Fruit fly (Drosophila melanogaster) whole organism, embryonic: ENCODE data around the gene Sytbeta.

Source experiments
- Atf-2 ChIP-seq: fragments of 200-800 bp; sonication (Bioruptor generic); optimal IDR thresholded peaks from 2 replicates; lab custom pipeline; 2016; ENCODE audit warnings: missing biosample characterization, missing genetic modification characterization
- CG10209 ChIP-seq: fragments of 200-800 bp; sonication (Bioruptor generic); optimal IDR thresholded peaks from 3 replicates; lab custom pipeline; 2017; ENCODE audit warnings: missing biosample characterization, mild to moderate bottlenecking, missing genetic modification characterization, missing genetic modification reagents
- CG10959 ChIP-seq: fragments of 200-800 bp; sonication (Bioruptor generic); IDR thresholded peaks from 2 replicates; pipeline ENCODE4 v1.3.6; 2022; ENCODE audit warnings: missing biosample characterization, missing genetic modification characterization
- CG15479 ChIP-seq: fragments of 200-800 bp; sonication (Bioruptor generic); optimal IDR thresholded peaks from 3 replicates; lab custom pipeline; 2019; ENCODE audit warnings: missing biosample characterization, mild to moderate bottlenecking, missing genetic modification characterization, moderate library complexity
- CG15696 ChIP-seq: fragments of 200-800 bp; sonication (Bioruptor generic); optimal IDR thresholded peaks from 2 replicates; lab custom pipeline; 2019; ENCODE audit warnings: missing biosample characterization, mild to moderate bottlenecking, missing genetic modification characterization, moderate library complexity
- CG17328 ChIP-seq: fragments of 200-800 bp; sonication (Bioruptor generic); IDR thresholded peaks from 2 replicates; pipeline ENCODE4 v1.3.6; 2022; ENCODE audit warnings: missing biosample characterization, missing genetic modification characterization
- CG17361 ChIP-seq: fragments of 200-800 bp; sonication (Bioruptor generic); IDR thresholded peaks from 3 replicates; pipeline ENCODE4 v1.3.6; 2022; ENCODE audit warnings: missing biosample characterization, missing genetic modification characterization
- CG17829 ChIP-seq: fragments of 200-800 bp; optimal IDR thresholded peaks from 2 replicates; lab custom pipeline; 2019; ENCODE audit warnings: missing biosample characterization, mild to moderate bottlenecking, missing genetic modification characterization, moderate library complexity
- CG1832 ChIP-seq: fragments of 200-800 bp; sonication (Bioruptor generic); optimal IDR thresholded peaks from 2 replicates; lab custom pipeline; 2017; ENCODE audit warnings: missing biosample characterization, mild to moderate bottlenecking, missing genetic modification characterization, inconsistent platforms
- CG18764 ChIP-seq: fragments of 200-800 bp; sonication (Bioruptor generic); optimal IDR thresholded peaks from 3 replicates; lab custom pipeline; 2016; ENCODE audit warnings: missing biosample characterization, missing genetic modification characterization
- CG2202 ChIP-seq: fragments of 200-800 bp; sonication (Bioruptor generic); optimal IDR thresholded peaks from 2 replicates; lab custom pipeline; 2018; ENCODE audit warnings: missing biosample characterization, mild to moderate bottlenecking, missing genetic modification characterization
- CG2875 ChIP-seq: fragments of 200-800 bp; sonication (Bioruptor generic); optimal IDR thresholded peaks from 2 replicates; lab custom pipeline; 2017; ENCODE audit warnings: missing biosample characterization, mild to moderate bottlenecking, missing genetic modification characterization, missing genetic modification reagents
- CG30020 ChIP-seq: fragments of 200-800 bp; optimal IDR thresholded peaks from 2 replicates; lab custom pipeline; 2019; ENCODE audit warnings: missing biosample characterization, mild to moderate bottlenecking, missing genetic modification characterization, moderate library complexity
- CG33557 ChIP-seq: fragments of 200-800 bp; sonication (Bioruptor generic); optimal IDR thresholded peaks from 2 replicates; lab custom pipeline; 2019; ENCODE audit warnings: missing biosample characterization, mild to moderate bottlenecking, missing genetic modification characterization, moderate library complexity
- CG3995 ChIP-seq: fragments of 200-800 bp; sonication (Bioruptor generic); optimal IDR thresholded peaks from 3 replicates; lab custom pipeline; 2016; ENCODE audit warnings: missing biosample characterization, missing genetic modification characterization
- CG6272 ChIP-seq: fragments of 200-800 bp; sonication (Bioruptor generic); IDR thresholded peaks from 2 replicates; pipeline ENCODE4 v1.3.6; 2022; ENCODE audit warnings: missing biosample characterization, missing genetic modification characterization
- CG6689 ChIP-seq: fragments of 200-800 bp; sonication (Bioruptor generic); IDR thresholded peaks from 2 replicates; pipeline ENCODE4 v1.3.6; 2022; ENCODE audit warnings: missing biosample characterization, missing genetic modification characterization
- CG8359 ChIP-seq: fragments of 200-800 bp; sonication (Bioruptor generic); optimal IDR thresholded peaks from 2 replicates; lab custom pipeline; 2017; ENCODE audit warnings: missing biosample characterization, mild to moderate bottlenecking, missing genetic modification characterization, borderline replicate concordance
- CG8765 ChIP-seq: fragments of 200-800 bp; sonication (Bioruptor generic); IDR thresholded peaks from 2 replicates; pipeline ENCODE4 v1.3.6; 2022; ENCODE audit warnings: missing biosample characterization, missing genetic modification characterization
- Chrac-16 ChIP-seq: fragments of 200-800 bp; sonication (Bioruptor generic); optimal IDR thresholded peaks from 3 replicates; lab custom pipeline; 2016; ENCODE audit warnings: missing biosample characterization, missing genetic modification characterization
- D ChIP-seq, 2 experiments: fragments of 200-800 bp in 1 of 2; fragments of >200 bp in 1 of 2; sonication (Bioruptor generic) in 1 of 2; optimal IDR thresholded peaks; 2 replicates in 1 of 2; 3 replicates in 1 of 2; lab custom pipeline; 2017; ENCODE audit warnings: mild to moderate bottlenecking in 1 of 2, missing biosample characterization in 1 of 2, missing genetic modification characterization in 1 of 2, missing genetic modification reagents in 1 of 2
- Hr39 ChIP-seq: fragments of >200 bp; optimal IDR thresholded peaks from 2 replicates; lab custom pipeline; 2017
- Neu2 ChIP-seq: fragments of 200-800 bp; sonication (Bioruptor generic); optimal IDR thresholded peaks from 3 replicates; lab custom pipeline; 2016; ENCODE audit warnings: missing biosample characterization, missing genetic modification characterization, borderline replicate concordance
- Nf-YC ChIP-seq: fragments of 200-800 bp; optimal IDR thresholded peaks from 3 replicates; lab custom pipeline; 2019; ENCODE audit warnings: missing biosample characterization, mild to moderate bottlenecking, missing genetic modification characterization, moderate library complexity
- Optix ChIP-seq: fragments of 200-800 bp; sonication (Bioruptor generic); IDR thresholded peaks from 3 replicates; pipeline ENCODE4 v1.3.6; 2022; ENCODE audit warnings: missing biosample characterization, missing genetic modification characterization
- Six4 ChIP-seq: fragments of 200-800 bp; sonication (Bioruptor generic); optimal IDR thresholded peaks from 2 replicates; lab custom pipeline; 2016; ENCODE audit warnings: missing biosample characterization, missing genetic modification characterization
- TFAM ChIP-seq: fragments of 200-800 bp; sonication (Bioruptor generic); optimal IDR thresholded peaks from 2 replicates; lab custom pipeline; 2017; ENCODE audit warnings: missing biosample characterization, missing genetic modification characterization, inconsistent platforms
- ac ChIP-seq: fragments of 200-800 bp; sonication (Bioruptor generic); optimal IDR thresholded peaks from 3 replicates; lab custom pipeline; 2017; ENCODE audit warnings: missing biosample characterization, mild to moderate bottlenecking, missing genetic modification characterization
- grn ChIP-seq: fragments of 200-800 bp; sonication (Bioruptor generic); optimal IDR thresholded peaks from 3 replicates; lab custom pipeline; 2017; ENCODE audit warnings: missing biosample characterization, missing genetic modification characterization
- gro ChIP-seq: fragments of 200-800 bp; sonication (Bioruptor generic); optimal IDR thresholded peaks from 2 replicates; lab custom pipeline; 2016; ENCODE audit warnings: missing biosample characterization, missing genetic modification characterization
- her ChIP-seq: fragments of 200-800 bp; sonication (Bioruptor generic); optimal IDR thresholded peaks from 2 replicates; lab custom pipeline; 2016; ENCODE audit warnings: missing biosample characterization, missing genetic modification characterization
- knrl ChIP-seq: fragments of 200-800 bp; sonication (Bioruptor generic); IDR thresholded peaks from 3 replicates; pipeline ENCODE4 v1.3.6; 2022; ENCODE audit warnings: missing biosample characterization, missing genetic modification characterization; ENCODE audit not compliant: partially characterized antibody
- lmd ChIP-seq: fragments of 200-800 bp; sonication (Bioruptor generic); IDR thresholded peaks from 2 replicates; pipeline ENCODE4 v1.3.6; 2022; ENCODE audit warnings: missing biosample characterization, missing genetic modification characterization
- lola ChIP-seq, 3 experiments: fragments of >200 bp in 2 of 3; fragments of 200-800 bp in 1 of 3; sonication (Bioruptor generic) in 1 of 3; optimal IDR thresholded peaks; 2 replicates each; lab custom pipeline; 2017 to 2019; ENCODE audit warnings: missing biosample characterization in 3 of 3, missing genetic modification characterization in 3 of 3, mild to moderate bottlenecking in 1 of 3, moderate library complexity in 1 of 3
- lov ChIP-seq, 2 experiments: fragments of 200-800 bp in 1 of 2; fragments of >200 bp in 1 of 2; sonication (Bioruptor generic) in 1 of 2; IDR thresholded peaks in 1 of 2; optimal IDR thresholded peaks in 1 of 2; 2 replicates in 1 of 2; 3 replicates in 1 of 2; pipeline versions ENCODE4 v1.3.6 to Lab custom; 2017 to 2022; ENCODE audit warnings: missing biosample characterization in 1 of 2, missing genetic modification characterization in 1 of 2
- nmo ChIP-seq: fragments of 200-800 bp; sonication (Bioruptor generic); optimal IDR thresholded peaks from 2 replicates; lab custom pipeline; 2018; ENCODE audit warnings: missing biosample characterization, mild to moderate bottlenecking, missing genetic modification characterization, moderate library complexity
- pfk ChIP-seq: fragments of 200-800 bp; sonication (Bioruptor generic); optimal IDR thresholded peaks from 2 replicates; lab custom pipeline; 2018; ENCODE audit warnings: missing biosample characterization, mild to moderate bottlenecking, missing genetic modification characterization, moderate library complexity
- pros ChIP-seq: fragments of 200-800 bp; sonication (Bioruptor generic); optimal IDR thresholded peaks from 3 replicates; lab custom pipeline; 2019; ENCODE audit warnings: missing biosample characterization, mild to moderate bottlenecking, missing genetic modification characterization, moderate library complexity
- pum ChIP-seq: fragments of 200-800 bp; sonication (Bioruptor generic); optimal IDR thresholded peaks from 2 replicates; lab custom pipeline; 2016; ENCODE audit warnings: missing biosample characterization, missing genetic modification characterization
- pzg ChIP-seq: fragments of 200-800 bp; sonication (Bioruptor generic); optimal IDR thresholded peaks from 3 replicates; lab custom pipeline; 2018; ENCODE audit warnings: missing biosample characterization, mild to moderate bottlenecking, missing genetic modification characterization, moderate library complexity
- rib ChIP-seq: fragments of 200-800 bp; sonication (Bioruptor generic); IDR thresholded peaks from 2 replicates; pipeline ENCODE4 v1.3.6; 2022; ENCODE audit warnings: missing biosample characterization, missing genetic modification characterization
- row ChIP-seq: fragments of 200-800 bp; sonication (Bioruptor generic); IDR thresholded peaks from 3 replicates; pipeline ENCODE4 v1.3.6; 2022; ENCODE audit warnings: missing biosample characterization, missing genetic modification characterization
- tio ChIP-seq: fragments of 200-800 bp; sonication (Bioruptor generic); optimal IDR thresholded peaks from 2 replicates; lab custom pipeline; 2017; ENCODE audit warnings: missing biosample characterization, missing genetic modification characterization, inconsistent platforms
- trem ChIP-seq: fragments of 200-800 bp; optimal IDR thresholded peaks from 3 replicates; lab custom pipeline; 2019; ENCODE audit warnings: missing biosample characterization, mild to moderate bottlenecking, missing genetic modification characterization, moderate library complexity
- ttk ChIP-seq: fragments of 200-800 bp; sonication (Bioruptor generic); IDR thresholded peaks from 2 replicates; pipeline ENCODE4 v2.1.2; 2022; ENCODE audit warnings: missing biosample characterization, missing genetic modification characterization
- twi ChIP-seq: fragments of 200-800 bp; optimal IDR thresholded peaks from 2 replicates; lab custom pipeline; 2019; ENCODE audit warnings: missing biosample characterization, mild to moderate bottlenecking, missing genetic modification characterization, moderate library complexity
- usp ChIP-seq: fragments of >200 bp; optimal IDR thresholded peaks from 2 replicates; lab custom pipeline; 2017; ENCODE audit warnings: missing biosample characterization, missing genetic modification characterization
- zen ChIP-seq: fragments of 200-800 bp; sonication (Bioruptor generic); optimal IDR thresholded peaks from 3 replicates; lab custom pipeline; 2018; ENCODE audit warnings: missing biosample characterization, mild to moderate bottlenecking, missing genetic modification characterization, moderate library complexity

Gene Sytbeta

dm6 chr3L:14971893-14972624, 92.7 kb downstream of the Sytbeta start (continued):
- TF ChIP-seq lov (optimal IDR thresholded peaks at IDR 0.05; lab: Kevin White, UChicago) (no peak), lov (GFP tag; IDR thresholded peaks at IDR 0.05; lab: Robert Waterston, UW) (0 out of 3 replicates have a peak, but pooled peaks have one; percentile 59), CG10959 (GFP tag; lab: Robert Waterston, UW) (peak; percentile 48; the same call in 1 of the 2 replicates), CG15479 (GFP tag; lab: Kevin White, UChicago) (peak; percentile 92), CG17328 (GFP tag; lab: Robert Waterston, UW) (peak; percentile 51), Hr39 (lab: Kevin White, UChicago) (no peak), CG2875 (GFP tag; lab: Kevin White, UChicago) (no peak), lola (GFP tag; optimal IDR thresholded peaks at IDR 0.05; lab: Kevin White, UChicago) (peak in 1 of 3 experiments; percentile 57), usp (no peak), Optix (no peak), CG10209 (GFP tag; lab: Kevin White, UChicago) (no peak), tio (GFP tag; lab: Kevin White, UChicago) (no peak), pfk (no peak), D (optimal IDR thresholded peaks at IDR 0.05; lab: Kevin White, UChicago) (peak; percentile 31), D (GFP tag; optimal IDR thresholded peaks at IDR 0.05; lab: Kevin White, UChicago) (peak; percentile 32), CG15696 (peak; percentile 88), Neu2 (GFP tag; lab: Kevin White, UChicago) (no peak), pros (GFP tag; lab: Kevin White, UChicago) (peak; percentile 58), knrl (GFP tag; lab: Robert Waterston, UW) (no peak), Atf-2 (GFP tag; lab: Kevin White, UChicago) (peak; percentile 5), CG8765 (GFP tag; lab: Robert Waterston, UW) (peak; percentile 68; the same call in 1 of the 2 replicates), ac (peak; percentile 42), lmd (GFP tag; lab: Robert Waterston, UW) (no peak), Chrac-16 (peak; percentile 39), CG6272 (no peak), CG3995 (GFP tag; lab: Kevin White, UChicago) (no peak), pum (GFP tag; lab: Kevin White, UChicago) (peak; percentile 11), rib (GFP tag; lab: Robert Waterston, UW) (no peak), CG17829 (tag; lab: Kevin White, UChicago) (peak; percentile 41), ttk (GFP tag; lab: Robert Waterston, UW) (no peak), CG30020 (no peak), TFAM (GFP tag; lab: Kevin White, UChicago) (no peak), trem (tag; lab: Kevin White, UChicago) (peak; percentile 11), zen (tag; lab: Kevin White, UChicago) (peak; percentile 88), nmo (GFP tag; lab: Kevin White, UChicago) (peak; percentile 11), CG1832 (no peak), CG2202 (tag; lab: Kevin White, UChicago) (peak; percentile 18), CG8359 (GFP tag; lab: Kevin White, UChicago) (no peak), pzg (GFP tag; lab: Kevin White, UChicago) (no peak), Nf-YC (tag; lab: Kevin White, UChicago) (peak; percentile 74), her (GFP tag; lab: Kevin White, UChicago) (no peak), row (GFP tag; lab: Robert Waterston, UW) (peak; percentile 64), CG33557 (GFP tag; lab: Kevin White, UChicago) (peak; percentile 55), CG6689 (0 out of 2 replicates have a peak, but pooled peaks have one; percentile 12), CG18764 (GFP tag; lab: Kevin White, UChicago) (peak; percentile 1), CG17361 (GFP tag; lab: Robert Waterston, UW) (peak; percentile 44; the same call in 1 of the 3 replicates), twi (peak; percentile 78), grn (GFP tag; lab: Kevin White, UChicago) (peak; percentile 22), Six4 (GFP tag; lab: Kevin White, UChicago) (peak; percentile 11), gro (GFP tag; lab: Kevin White, UChicago) (no peak)
